Fruit fly (Drosophila melanogaster) whole organism, embryonic: ENCODE measurements around the gene RpS30.

ENCODE experiments used
- Aef1 ChIP-seq: fragments of 200-800 bp; sonication (Bioruptor generic); IDR thresholded peaks from 3 replicates; pipeline ENCODE4 v1.3.6; 2022; ENCODE audit warnings: missing biosample characterization, missing genetic modification characterization
- BtbVII ChIP-seq: fragments of 200-800 bp; sonication (Bioruptor generic); optimal IDR thresholded peaks from 3 replicates; lab custom pipeline; 2017; ENCODE audit warnings: missing biosample characterization, mild to moderate bottlenecking, missing genetic modification characterization
- CG12219 ChIP-seq: fragments of 200-800 bp; sonication (Bioruptor generic); optimal IDR thresholded peaks from 3 replicates; lab custom pipeline; 2018; ENCODE audit warnings: missing biosample characterization, mild to moderate bottlenecking, missing genetic modification characterization
- CG12744 ChIP-seq: fragments of 200-800 bp; sonication (Bioruptor generic); optimal IDR thresholded peaks from 2 replicates; lab custom pipeline; 2016; ENCODE audit warnings: missing biosample characterization, missing genetic modification characterization
- CG14860 ChIP-seq: fragments of 200-800 bp; sonication (Bioruptor generic); IDR thresholded peaks from 3 replicates; pipeline ENCODE4 v1.3.6; 2022; ENCODE audit warnings: missing biosample characterization, missing genetic modification characterization; ENCODE audit not compliant: partially characterized antibody
- CG15011 ChIP-seq: fragments of 200-800 bp; sonication (Bioruptor generic); optimal IDR thresholded peaks from 3 replicates; lab custom pipeline; 2018; ENCODE audit warnings: missing biosample characterization, mild to moderate bottlenecking, missing genetic modification characterization
- CG1602 ChIP-seq: fragments of 200-800 bp; sonication (Bioruptor generic); optimal IDR thresholded peaks from 3 replicates; lab custom pipeline; 2016; ENCODE audit warnings: missing biosample characterization, missing genetic modification characterization
- CG17829 ChIP-seq: fragments of 200-800 bp; optimal IDR thresholded peaks from 2 replicates; lab custom pipeline; 2019; ENCODE audit warnings: missing biosample characterization, mild to moderate bottlenecking, missing genetic modification characterization, moderate library complexity
- CG1792 ChIP-seq: fragments of 200-800 bp; sonication (Bioruptor generic); optimal IDR thresholded peaks from 2 replicates; lab custom pipeline; 2016; ENCODE audit warnings: missing biosample characterization, missing genetic modification characterization
- CG18262 ChIP-seq: fragments of 200-800 bp; optimal IDR thresholded peaks from 3 replicates; lab custom pipeline; 2019; ENCODE audit warnings: missing biosample characterization, mild to moderate bottlenecking, missing genetic modification characterization, moderate library complexity
- CG18476 ChIP-seq: fragments of 200-800 bp; sonication (Bioruptor generic); optimal IDR thresholded peaks from 2 replicates; lab custom pipeline; 2016; ENCODE audit warnings: missing biosample characterization, mild to moderate bottlenecking, missing genetic modification characterization
- CG2129 ChIP-seq: fragments of 200-800 bp; sonication (Bioruptor generic); IDR thresholded peaks from 2 replicates; pipeline ENCODE4 v1.3.6; 2022; ENCODE audit warnings: missing biosample characterization, missing genetic modification characterization; ENCODE audit not compliant: partially characterized antibody
- CG30403 ChIP-seq: fragments of 200-800 bp; sonication (Bioruptor generic); optimal IDR thresholded peaks from 3 replicates; lab custom pipeline; 2016; ENCODE audit warnings: missing biosample characterization, missing genetic modification characterization
- CG32767 ChIP-seq: fragments of 200-800 bp; sonication (Bioruptor generic); IDR thresholded peaks from 2 replicates; pipeline ENCODE4 v1.3.6; 2022; ENCODE audit warnings: missing biosample characterization, missing genetic modification characterization
- CG33557 ChIP-seq: fragments of 200-800 bp; sonication (Bioruptor generic); optimal IDR thresholded peaks from 2 replicates; lab custom pipeline; 2019; ENCODE audit warnings: missing biosample characterization, mild to moderate bottlenecking, missing genetic modification characterization, moderate library complexity
- CG3407 ChIP-seq: fragments of 200-800 bp; sonication (Bioruptor generic); optimal IDR thresholded peaks from 2 replicates; lab custom pipeline; 2018; ENCODE audit warnings: missing biosample characterization, mild to moderate bottlenecking, missing genetic modification characterization
- CG3838 ChIP-seq: fragments of 200-800 bp; sonication (Bioruptor generic); optimal IDR thresholded peaks from 3 replicates; lab custom pipeline; 2016; ENCODE audit warnings: missing biosample characterization, missing genetic modification characterization
- CG4282 ChIP-seq: fragments of 200-800 bp; sonication (Bioruptor generic); optimal IDR thresholded peaks from 2 replicates; lab custom pipeline; 2016; ENCODE audit warnings: missing biosample characterization, missing genetic modification characterization
- CG4328 ChIP-seq: fragments of 200-800 bp; sonication (Bioruptor generic); optimal IDR thresholded peaks from 3 replicates; lab custom pipeline; 2017; ENCODE audit warnings: missing biosample characterization, missing genetic modification reagents, missing genetic modification characterization
- CG4730 ChIP-seq: fragments of 200-800 bp; sonication (Bioruptor generic); IDR thresholded peaks from 2 replicates; pipeline ENCODE4 v1.3.6; 2022; ENCODE audit warnings: missing biosample characterization, missing genetic modification characterization
- CG4854 ChIP-seq: fragments of 200-800 bp; sonication (Bioruptor generic); optimal IDR thresholded peaks from 2 replicates; lab custom pipeline; 2016; ENCODE audit warnings: missing biosample characterization, missing genetic modification characterization, inconsistent platforms
- CG5953 ChIP-seq: fragments of 200-800 bp; sonication (Bioruptor generic); IDR thresholded peaks from 2 replicates; pipeline ENCODE4 v1.3.6; 2022; ENCODE audit warnings: missing biosample characterization, missing genetic modification characterization
- CG8089 ChIP-seq: fragments of 200-800 bp; sonication (Bioruptor generic); optimal IDR thresholded peaks from 3 replicates; lab custom pipeline; 2016; ENCODE audit warnings: missing biosample characterization, missing genetic modification characterization
- CrebB ChIP-seq: fragments of 200-800 bp; sonication (Bioruptor generic); optimal IDR thresholded peaks from 3 replicates; lab custom pipeline; 2018; ENCODE audit warnings: missing biosample characterization, mild to moderate bottlenecking, missing genetic modification characterization
- Dip2 ChIP-seq: fragments of 200-800 bp; sonication (Bioruptor generic); IDR thresholded peaks from 2 replicates; pipeline ENCODE4 v1.3.6; 2022; ENCODE audit warnings: missing biosample characterization, missing genetic modification characterization
- Dll ChIP-seq: fragments of 200-800 bp; sonication (Bioruptor generic); IDR thresholded peaks from 4 replicates; pipeline ENCODE4 v1.3.6; 2022; ENCODE audit warnings: missing biosample characterization, missing genetic modification characterization; ENCODE audit not compliant: partially characterized antibody
- Fer3 ChIP-seq: fragments of 200-800 bp; sonication (Bioruptor generic); optimal IDR thresholded peaks from 2 replicates; lab custom pipeline; 2018; ENCODE audit warnings: missing biosample characterization, mild to moderate bottlenecking, missing genetic modification characterization, moderate library complexity
- H15 ChIP-seq: fragments of 200-800 bp; sonication (Bioruptor generic); IDR thresholded peaks from 3 replicates; pipeline ENCODE4 v1.3.6; 2022; ENCODE audit warnings: missing biosample characterization, missing genetic modification characterization
- Poxn ChIP-seq: fragments of 200-800 bp; sonication (Bioruptor generic); IDR thresholded peaks from 2 replicates; pipeline ENCODE4 v1.3.6; 2022; ENCODE audit warnings: missing biosample characterization, missing genetic modification characterization
- Six4 ChIP-seq: fragments of 200-800 bp; sonication (Bioruptor generic); optimal IDR thresholded peaks from 2 replicates; lab custom pipeline; 2016; ENCODE audit warnings: missing biosample characterization, missing genetic modification characterization
- Taf1 ChIP-seq: fragments of 200-800 bp; sonication (Bioruptor generic); IDR thresholded peaks from 2 replicates; pipeline ENCODE4 v1.3.6; 2022; ENCODE audit warnings: missing biosample characterization, missing genetic modification characterization
- ab ChIP-seq: fragments of 200-800 bp; sonication (Bioruptor generic); optimal IDR thresholded peaks from 2 replicates; lab custom pipeline; 2016; ENCODE audit warnings: missing biosample characterization, missing genetic modification characterization
- br ChIP-seq: fragments of >200 bp; optimal IDR thresholded peaks from 2 replicates; lab custom pipeline; 2017
- chif ChIP-seq, 2 experiments: fragments of 200-800 bp; sonication (Bioruptor generic); optimal IDR thresholded peaks; 3 replicates each; lab custom pipeline; 2016; ENCODE audit warnings: missing biosample characterization in 2 of 2, missing genetic modification characterization in 2 of 2
- chn ChIP-seq: fragments of 200-800 bp; sonication (Bioruptor generic); optimal IDR thresholded peaks from 2 replicates; lab custom pipeline; 2016; ENCODE audit warnings: missing biosample characterization, missing genetic modification characterization
- crc ChIP-seq: fragments of 200-800 bp; sonication (Bioruptor generic); optimal IDR thresholded peaks from 2 replicates; lab custom pipeline; 2016; ENCODE audit warnings: missing biosample characterization, missing genetic modification characterization
- croc ChIP-seq: fragments of 200-800 bp; sonication (Bioruptor generic); conservative IDR thresholded peaks from 3 replicates; pipeline ENCODE4 v1.3.6; 2022; ENCODE audit warnings: missing biosample characterization, missing genetic modification characterization
- cwo ChIP-seq: fragments of 200-800 bp; sonication (Bioruptor generic); optimal IDR thresholded peaks from 3 replicates; lab custom pipeline; 2017; ENCODE audit warnings: missing biosample characterization, missing genetic modification characterization, mild to moderate bottlenecking, moderate library complexity, missing genetic modification reagents
- dan ChIP-seq: fragments of 200-800 bp; sonication (Bioruptor generic); IDR thresholded peaks from 2 replicates; pipeline ENCODE4 v1.3.6; 2022; ENCODE audit warnings: missing biosample characterization, missing genetic modification characterization
- eyg ChIP-seq: fragments of 200-800 bp; sonication (Bioruptor generic); optimal IDR thresholded peaks from 3 replicates; lab custom pipeline; 2016; ENCODE audit warnings: missing biosample characterization, missing genetic modification characterization
- fru ChIP-seq: fragments of >200 bp; optimal IDR thresholded peaks from 2 replicates; lab custom pipeline; 2017
- grau ChIP-seq: fragments of 200-800 bp; optimal IDR thresholded peaks from 3 replicates; lab custom pipeline; 2019; ENCODE audit warnings: missing biosample characterization, mild to moderate bottlenecking, missing genetic modification characterization, moderate library complexity
- inv ChIP-seq: fragments of 200-800 bp; sonication (Bioruptor generic); IDR thresholded peaks from 2 replicates; pipeline ENCODE4 v1.3.6; 2022; ENCODE audit warnings: missing biosample characterization, missing genetic modification characterization; ENCODE audit not compliant: partially characterized antibody
- jigr1 ChIP-seq: fragments of 200-800 bp; sonication (Bioruptor generic); IDR thresholded peaks from 3 replicates; pipeline ENCODE4 v1.3.6; 2022; ENCODE audit warnings: missing biosample characterization, missing genetic modification characterization
- mirr ChIP-seq: fragments of 200-800 bp; sonication (Bioruptor generic); optimal IDR thresholded peaks from 3 replicates; lab custom pipeline; 2018; ENCODE audit warnings: missing biosample characterization, mild to moderate bottlenecking, missing genetic modification characterization
- odd ChIP-seq: fragments of 200-800 bp; sonication (Bioruptor generic); optimal IDR thresholded peaks from 2 replicates; lab custom pipeline; 2017; ENCODE audit warnings: missing biosample characterization, mild to moderate bottlenecking, missing genetic modification characterization
- pan ChIP-seq, 4 experiments: fragments of >200 bp in 3 of 4; fragments of 200-800 bp in 1 of 4; sonication (Bioruptor generic) in 1 of 4; optimal IDR thresholded peaks in 3 of 4; IDR thresholded peaks in 1 of 4; 2 replicates each; pipeline versions ENCODE4 v1.3.6 to Lab custom; 2017 to 2022; ENCODE audit warnings: missing biosample characterization in 2 of 4, missing genetic modification characterization in 2 of 4, mixed read lengths in 1 of 4
- so ChIP-seq: fragments of 200-800 bp; sonication (Bioruptor generic); IDR thresholded peaks from 3 replicates; pipeline ENCODE4 v1.3.6; 2022; ENCODE audit warnings: missing biosample characterization, missing genetic modification characterization
- tll ChIP-seq, 2 experiments: fragments of 200-800 bp in 1 of 2; fragments of >200 bp in 1 of 2; sonication (Bioruptor generic) in 1 of 2; optimal IDR thresholded peaks; 2 replicates each; lab custom pipeline; 2017 to 2019; ENCODE audit warnings: missing biosample characterization in 2 of 2, missing genetic modification characterization in 2 of 2, mild to moderate bottlenecking in 1 of 2, moderate library complexity in 1 of 2
- tup ChIP-seq: fragments of 200-800 bp; sonication (Bioruptor generic); optimal IDR thresholded peaks from 2 replicates; lab custom pipeline; 2016; ENCODE audit warnings: missing biosample characterization, mild to moderate bottlenecking, missing genetic modification characterization, moderate library complexity

RpS30 gene

dm6 chr3R:20821815-20822375 is 28.4 kb upstream of the RpS30 start, which contains the start of the genes CG17271 and RpS20 (continued):
- TF ChIP-seq CG5953 (GFP tag; lab: Robert Waterston, UW) (peak; percentile 13; the same call in 1 of the 2 replicates), Taf1 (peak; percentile 72), CG1792 (GFP tag; lab: Kevin White, UChicago) (peak; percentile 94), inv (GFP tag; lab: Robert Waterston, UW) (0 out of 2 replicates have a peak, but pooled peaks have one; percentile 16), jigr1 (0 out of 3 replicates have a peak, but pooled peaks have one; percentile 41), CG12219 (GFP tag; lab: Kevin White, UChicago) (peak; percentile 69), chn (peak; percentile 93), BtbVII (GFP tag; lab: Kevin White, UChicago) (peak; percentile 76), fru (lab: Kevin White, UChicago) (no peak), so (peak; percentile 91), CG2129 (GFP tag; lab: Robert Waterston, UW) (no peak), br (no peak), CG18476 (peak; percentile 86), dan (GFP tag; lab: Robert Waterston, UW) (no peak; the same call in 1 of the 2 replicates), Poxn (GFP tag; lab: Robert Waterston, UW) (peak; percentile 64), CG17829 (tag; lab: Kevin White, UChicago) (peak; percentile 88), croc (GFP tag; lab: Robert Waterston, UW) (peak; percentile 71), CG14860 (no peak), CG32767 (GFP tag; lab: Robert Waterston, UW) (peak; percentile 83), CG12744 (GFP tag; lab: Kevin White, UChicago) (peak; percentile 88), CG30403 (peak; percentile 96), CG4328 (GFP tag; lab: Kevin White, UChicago) (peak; percentile 87), odd (GFP tag; lab: Kevin White, UChicago) (peak; percentile 67), eyg (GFP tag; lab: Kevin White, UChicago) (peak; percentile 93), chif (GFP tag; optimal IDR thresholded peaks at IDR 0.05; lab: Kevin White, UChicago) (peak; percentile 89 to 95), grau (tag; lab: Kevin White, UChicago) (peak; percentile 88), Six4 (GFP tag; lab: Kevin White, UChicago) (peak; percentile 84), Aef1 (GFP tag; lab: Robert Waterston, UW) (peak; percentile 88), CG18262 (tag; lab: Kevin White, UChicago) (peak; percentile 79), CG4282 (peak; percentile 93), crc (peak; percentile 94), pan (optimal IDR thresholded peaks at IDR 0.05; lab: Kevin White, UChicago) (no peak), pan (GFP tag; optimal IDR thresholded peaks at IDR 0.05 in 1 of 2, IDR thresholded peaks at IDR 0.05 in 1 of 2) (peak in 1 of 2 experiments; percentile 90), tup (GFP tag; lab: Kevin White, UChicago) (peak; percentile 94), mirr (GFP tag; lab: Kevin White, UChicago) (peak; percentile 50), ab (GFP tag; lab: Kevin White, UChicago) (peak; percentile 91), H15 (GFP tag; lab: Robert Waterston, UW) (peak; percentile 91), CG1602 (peak; percentile 88), CG3407 (peak; percentile 75), Fer3 (tag; lab: Kevin White, UChicago) (peak; percentile 86), CG4730 (peak; percentile 87), CG33557 (GFP tag; lab: Kevin White, UChicago) (peak; percentile 85), CG15011 (GFP tag; lab: Kevin White, UChicago) (peak; percentile 67), Dll (GFP tag; lab: Robert Waterston, UW) (no peak), CG8089 (GFP tag; lab: Kevin White, UChicago) (peak; percentile 90), CG3838 (GFP tag; lab: Kevin White, UChicago) (peak; percentile 56), CG4854 (GFP tag; lab: Kevin White, UChicago) (peak; percentile 89), Dip2 (GFP tag; lab: Robert Waterston, UW) (0 out of 2 replicates have a peak, but pooled peaks have one; percentile 54), cwo (GFP tag; lab: Kevin White, UChicago) (peak; percentile 78), CrebB (tag; lab: Kevin White, UChicago) (peak; percentile 68), tll (GFP tag; optimal IDR thresholded peaks at IDR 0.05; lab: Kevin White, UChicago) (peak; percentile 14 to 67)
